Worm (Caenorhabditis elegans): Measurements from ENCODE around the gene F45H10.5.
A peak's percentile ranks its signal among the peaks of the same experiment; 100 is the strongest.

The F45H10.5 gene

DNA sequence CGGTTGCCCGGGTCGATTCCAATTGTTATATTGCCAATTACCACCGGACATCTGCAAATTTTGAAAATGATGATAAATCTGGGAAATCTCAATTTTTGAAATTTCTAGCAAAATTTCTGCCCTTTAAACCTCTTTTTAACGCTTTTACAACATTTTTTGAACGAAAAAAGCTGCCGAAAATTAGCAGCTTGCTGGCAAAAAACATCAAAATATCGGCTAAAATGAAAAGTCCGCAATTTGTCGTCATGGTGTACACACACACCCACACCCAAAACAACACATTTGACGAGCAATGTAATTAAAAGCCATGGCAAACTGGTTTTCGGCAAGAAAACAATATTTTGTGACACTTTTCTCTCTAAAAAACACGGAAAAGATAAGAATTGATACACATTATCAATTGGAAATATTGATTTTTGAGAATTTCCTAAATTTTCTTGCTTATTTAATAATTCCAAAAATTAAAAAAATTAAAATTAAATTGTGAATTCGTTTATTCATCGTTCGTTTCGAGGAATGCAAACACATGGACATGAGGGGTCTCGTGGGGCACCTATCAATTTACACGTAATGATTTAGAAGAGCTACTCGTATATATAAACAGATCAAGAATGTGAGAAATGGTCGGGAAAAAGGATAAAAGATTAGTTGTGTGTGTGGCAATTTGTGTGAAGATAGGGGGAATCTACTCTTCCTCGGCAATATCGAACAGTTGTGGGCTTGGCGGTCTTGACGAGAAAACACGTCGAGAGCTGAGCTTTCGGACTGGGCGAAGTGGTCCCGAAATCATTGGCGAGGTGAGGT, 40.9 kb upstream of the F45H10.5 start, which contains the start of gene pqn-27 (continued):
- TF ChIP-seq B0261.1 (tag; optimal IDR thresholded peaks at IDR 0.05) (no peak), tlf-1 (GFP tag; optimal IDR thresholded peaks at IDR 0.05) (peak; percentile 56), him-1 (tag; optimal IDR thresholded peaks at IDR 0.05) (no peak), efl-1 (GFP tag; optimal IDR thresholded peaks at IDR 0.05) (no peak), bed-2 (GFP tag; IDR thresholded peaks at IDR 0.05) (no peak), Y67H2A.10 (GFP tag; conservative IDR thresholded peaks at IDR 0.05) (no peak), K12H6.12 (tag; optimal IDR thresholded peaks at IDR 0.05) (peak; percentile 71), ztf-26 (tag; optimal IDR thresholded peaks at IDR 0.05) (peak; percentile 85), ceh-58 (GFP tag; IDR thresholded peaks at IDR 0.05) (no peak), ceh-91 (GFP tag; IDR thresholded peaks at IDR 0.05) (no peak), aptf-3 (GFP tag; IDR thresholded peaks at IDR 0.05) (no peak), tbp1 (GFP tag; optimal IDR thresholded peaks at IDR 0.05) (peak; percentile 48), athp-1 (tag; optimal IDR thresholded peaks at IDR 0.05) (peak; percentile 39), snpc-3.4 (tag; optimal IDR thresholded peaks at IDR 0.05) (peak; percentile 8), cebp-1 (GFP tag; IDR thresholded peaks at IDR 0.05) (no peak), cebp-1 (tag; optimal IDR thresholded peaks at IDR 0.05) (peak; percentile 50), Y56A3A.18 (GFP tag; IDR thresholded peaks at IDR 0.05) (peak; percentile 79; the same call in 1 of the 2 replicates), rpc-1 (optimal IDR thresholded peaks at IDR 0.05) (no peak), rpc-1 (tag; optimal IDR thresholded peaks at IDR 0.05) (no peak), ceh-27 (GFP tag; optimal IDR thresholded peaks at IDR 0.05) (no peak), nfya-1 (tag; optimal IDR thresholded peaks at IDR 0.05; ENCODE audit: borderline replicate concordance, insufficient read depth) (no peak), tbx-9 (tag; optimal IDR thresholded peaks at IDR 0.05; ENCODE audit: borderline replicate concordance) (no peak), lin-54 (GFP tag; optimal IDR thresholded peaks at IDR 0.05) (peak; percentile 16), lin-26 (GFP tag; IDR thresholded peaks at IDR 0.05) (no peak), nhr-27 (tag; optimal IDR thresholded peaks at IDR 0.05) (no peak), madf-10 (tag; optimal IDR thresholded peaks at IDR 0.05) (no peak), ekl-4 (GFP tag; IDR thresholded peaks at IDR 0.05) (no peak), dox-1 (GFP tag; IDR thresholded peaks at IDR 0.05) (peak; percentile 46), ztf-28 (GFP tag; IDR thresholded peaks at IDR 0.05) (no peak), F33H1.4 (GFP tag; IDR thresholded peaks at IDR 0.05) (no peak), lsl-1 (GFP tag; optimal IDR thresholded peaks at IDR 0.05) (peak; percentile 11), gei-17 (GFP tag; optimal IDR thresholded peaks at IDR 0.05) (peak; percentile 40), T07F8.4 (tag; optimal IDR thresholded peaks at IDR 0.05) (no peak), mel-28 (tag; optimal IDR thresholded peaks at IDR 0.05; ENCODE audit: borderline replicate concordance) (no peak), repo-1 (tag; optimal IDR thresholded peaks at IDR 0.05) (peak; percentile 91), ztf-3 (GFP tag; optimal IDR thresholded peaks at IDR 0.05) (peak; percentile 39), ceh-79 (tag; optimal IDR thresholded peaks at IDR 0.05) (no peak), lir-1 (GFP tag; conservative IDR thresholded peaks at IDR 0.05) (no peak), hlh-12 (tag; optimal IDR thresholded peaks at IDR 0.05) (no peak), unc-62 (GFP tag; optimal IDR thresholded peaks at IDR 0.05) (no peak), lag-1 (GFP tag; IDR thresholded peaks at IDR 0.05) (no peak), dpff-1 (tag; optimal IDR thresholded peaks at IDR 0.05) (no peak), fkh-3 (tag; optimal IDR thresholded peaks at IDR 0.05) (no peak), snpc-1.3 (tag; optimal IDR thresholded peaks at IDR 0.05; ENCODE audit: insufficient read depth) (no peak), B0019.2 (GFP tag; conservative IDR thresholded peaks at IDR 0.05) (no peak), nfya-2 (GFP tag; IDR thresholded peaks at IDR 0.05) (no peak), F22D6.2 (tag; optimal IDR thresholded peaks at IDR 0.05) (no peak), hmg-20 (GFP tag; IDR thresholded peaks at IDR 0.05) (0 out of 2 replicates have a peak, but pooled peaks have one; percentile 27), dpl-1 (GFP tag; optimal IDR thresholded peaks at IDR 0.05) (no peak)
